Fruit fly (Drosophila melanogaster): ENCODE data around the gene Qsox4.

Qsox4 gene

DNA sequence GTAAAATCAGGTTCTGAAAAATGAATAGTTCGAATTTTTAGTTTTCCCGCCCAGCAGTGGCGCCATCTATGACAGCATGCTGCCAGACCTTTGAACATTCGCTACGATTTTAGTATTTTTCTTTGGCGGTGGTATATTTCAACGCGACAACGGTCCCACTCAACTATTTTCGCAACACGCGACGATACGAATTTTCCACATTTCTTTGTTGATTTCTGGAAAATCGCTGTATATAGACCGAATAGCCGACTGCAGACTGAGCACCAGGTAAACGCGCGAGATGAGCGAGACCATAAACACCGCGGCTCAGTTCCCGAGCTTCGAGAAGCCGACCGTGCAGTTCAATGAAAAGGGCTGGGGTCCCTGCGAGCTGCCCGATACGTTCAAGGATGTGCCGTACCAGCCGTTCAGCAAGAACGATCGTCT lies 22.6 kb upstream of the Qsox4 start, which contains the start of gene eIF3d1 (continued):
- TF ChIP-seq gsb-n (tag; optimal IDR thresholded peaks at IDR 0.05), result no peak
- TF ChIP-seq Meics (GFP tag; optimal IDR thresholded peaks at IDR 0.05), result no peak
- TF ChIP-seq danr (GFP tag; IDR thresholded peaks at IDR 0.05), result no peak
- no peak for TF ChIP-seq CG17385 (GFP tag; optimal IDR thresholded peaks at IDR 0.05)
- no peak for TF ChIP-seq C15 (GFP tag; IDR thresholded peaks at IDR 0.05)
- TF ChIP-seq vfl (GFP tag; optimal IDR thresholded peaks at IDR 0.05), result no peak
- TF ChIP-seq cad (GFP tag; optimal IDR thresholded peaks at IDR 0.05), result no peak
- peak; percentile 37; the same call in 1 of the 2 replicates for TF ChIP-seq CG13287 (GFP tag; IDR thresholded peaks at IDR 0.05; ENCODE audit: partially characterized antibody)
- TF ChIP-seq CG1602 (GFP tag; optimal IDR thresholded peaks at IDR 0.05), result peak; percentile 2
- no peak for TF ChIP-seq CG10209 (GFP tag; optimal IDR thresholded peaks at IDR 0.05)
- no peak for TF ChIP-seq Dip2 (GFP tag; IDR thresholded peaks at IDR 0.05)
- no peak for TF ChIP-seq lola (GFP tag; optimal IDR thresholded peaks at IDR 0.05)
- no peak for TF ChIP-seq CG16779 (GFP tag; IDR thresholded peaks at IDR 0.05)
- no peak for TF ChIP-seq klu (GFP tag; IDR thresholded peaks at IDR 0.05)
- peak; percentile 51 for TF ChIP-seq CG2116 (GFP tag; optimal IDR thresholded peaks at IDR 0.05)
- TF ChIP-seq Sry-δ (GFP tag; optimal IDR thresholded peaks at IDR 0.05), result peak; percentile 48
- no peak for TF ChIP-seq Gsc (GFP tag; IDR thresholded peaks at IDR 0.05)
- TF ChIP-seq NK7.1 (GFP tag; optimal IDR thresholded peaks at IDR 0.05), result no peak
- TF ChIP-seq CG6689 (GFP tag; IDR thresholded peaks at IDR 0.05), result no peak
- no peak for TF ChIP-seq pita (GFP tag; optimal IDR thresholded peaks at IDR 0.05)
- peak; percentile 19 for TF ChIP-seq bcd (GFP tag; optimal IDR thresholded peaks at IDR 0.05)
- TF ChIP-seq ATbp (GFP tag; optimal IDR thresholded peaks at IDR 0.05), result no peak
- no peak for TF ChIP-seq inv (GFP tag; IDR thresholded peaks at IDR 0.05; ENCODE audit: partially characterized antibody)
- peak; percentile 36 for TF ChIP-seq CG3163 (GFP tag; optimal IDR thresholded peaks at IDR 0.05)
- TF ChIP-seq CG10462 (GFP tag; optimal IDR thresholded peaks at IDR 0.05), result no peak
- TF ChIP-seq dan (GFP tag; IDR thresholded peaks at IDR 0.05), result no peak
- TF ChIP-seq CG5180 (GFP tag; optimal IDR thresholded peaks at IDR 0.05), result no peak
- no peak for TF ChIP-seq CG7556 (GFP tag; optimal IDR thresholded peaks at IDR 0.05)
- peak; percentile 12 for TF ChIP-seq CG8290 (GFP tag; optimal IDR thresholded peaks at IDR 0.05)
- TF ChIP-seq CG8290 (tag; optimal IDR thresholded peaks at IDR 0.05), result no peak
- peak; percentile 50; the same call in 1 of the 2 replicates for TF ChIP-seq Rfx (GFP tag; IDR thresholded peaks at IDR 0.05)
- TF ChIP-seq CG31388 (GFP tag; optimal IDR thresholded peaks at IDR 0.05), result no peak
- TF ChIP-seq Poxn (GFP tag; IDR thresholded peaks at IDR 0.05), result no peak
- peak; percentile 42; the same call in 1 of the 2 replicates for TF ChIP-seq Dref (GFP tag; IDR thresholded peaks at IDR 0.05)
- TF ChIP-seq Bteb2 (GFP tag; optimal IDR thresholded peaks at IDR 0.05), result no peak
- TF ChIP-seq Hand (GFP tag; optimal IDR thresholded peaks at IDR 0.05), result no peak
- TF ChIP-seq salm (tag; optimal IDR thresholded peaks at IDR 0.05), result no peak
- no peak for TF ChIP-seq CG8944 (GFP tag; optimal IDR thresholded peaks at IDR 0.05)
- no peak for TF ChIP-seq Hr78 (GFP tag; optimal IDR thresholded peaks at IDR 0.05)
- peak; percentile 41; the same call in 1 of the 3 replicates for TF ChIP-seq Opbp (GFP tag; IDR thresholded peaks at IDR 0.05; ENCODE audit: partially characterized antibody)
- TF ChIP-seq dm (GFP tag; optimal IDR thresholded peaks at IDR 0.05), result peak; percentile 91
- TF ChIP-seq fd3F (GFP tag; optimal IDR thresholded peaks at IDR 0.05), result no peak
- TF ChIP-seq sob (GFP tag; IDR thresholded peaks at IDR 0.05), result no peak
- no peak for TF ChIP-seq H15 (GFP tag; IDR thresholded peaks at IDR 0.05)
- no peak for TF ChIP-seq CG10543 (GFP tag; optimal IDR thresholded peaks at IDR 0.05)
- no peak for TF ChIP-seq pros (GFP tag; optimal IDR thresholded peaks at IDR 0.05)
- no peak for TF ChIP-seq CG11456 (GFP tag; IDR thresholded peaks at IDR 0.05)
- no peak for TF ChIP-seq CG7357 (GFP tag; IDR thresholded peaks at IDR 0.05)
- no peak for TF ChIP-seq az2 (GFP tag; optimal IDR thresholded peaks at IDR 0.05)
- TF ChIP-seq Fer3 (tag; optimal IDR thresholded peaks at IDR 0.05), result no peak
- peak; percentile 29; the same call in 1 of the 4 replicates for TF ChIP-seq Dll (GFP tag; IDR thresholded peaks at IDR 0.05; ENCODE audit: partially characterized antibody)
- no peak for TF ChIP-seq CG1603 (tag; optimal IDR thresholded peaks at IDR 0.05)

All from whole organism, embryonic.